Worm (Caenorhabditis elegans) whole organism, L4 larva: ENCODE data around the gene cyld-1.

Experiments
- F10B5.3 ChIP-seq: sonication (generic microtip); optimal IDR thresholded peaks from 2 replicates; lab custom pipeline; 2016; ENCODE audit warnings: mild to moderate bottlenecking, missing genetic modification characterization, missing compliant biosample characterization
- F26F4.8 ChIP-seq: fragments of 200-800 bp; sonication (Bioruptor generic); conservative IDR thresholded peaks from 2 replicates; pipeline ENCODE4 v1.3.6; 2022; ENCODE audit warnings: missing genetic modification characterization, missing compliant biosample characterization
- T26A8.4 ChIP-seq: fragments of 200-800 bp; sonication (Bioruptor generic); IDR thresholded peaks from 2 replicates; pipeline ENCODE4 v1.3.6; 2022; ENCODE audit warnings: missing genetic modification characterization, missing compliant biosample characterization
- Y5F2A.4 ChIP-seq: fragments of 200-800 bp; sonication (Bioruptor generic); optimal IDR thresholded peaks from 2 replicates; lab custom pipeline; 2018; ENCODE audit warnings: mild to moderate bottlenecking, missing genetic modification characterization, missing compliant biosample characterization
- ZK337.2 ChIP-seq: fragments of 200-800 bp; sonication (Bioruptor generic); IDR thresholded peaks from 2 replicates; pipeline ENCODE4 v1.3.6; 2022; ENCODE audit warnings: missing genetic modification reagents, missing genetic modification characterization, missing compliant biosample characterization
- ama-1 ChIP-seq: fragments of 150-350 bp; optimal IDR thresholded peaks from 2 replicates; lab custom pipeline; 2014; ENCODE audit warnings: inconsistent platforms, mixed read lengths
- arid-1 ChIP-seq: fragments of 200-800 bp; sonication (Bioruptor generic); conservative IDR thresholded peaks from 2 replicates; pipeline ENCODE4 v1.3.6; 2022; ENCODE audit warnings: missing genetic modification reagents, missing genetic modification characterization, missing compliant biosample characterization
- ceh-20 ChIP-seq: fragments of 200-800 bp; sonication (Bioruptor generic); IDR thresholded peaks from 2 replicates; pipeline ENCODE4 v1.3.6; 2022; ENCODE audit warnings: missing genetic modification reagents, missing genetic modification characterization, missing compliant biosample characterization
- ceh-32 ChIP-seq: sonication (generic microtip); optimal IDR thresholded peaks from 2 replicates; lab custom pipeline; 2016; ENCODE audit warnings: mild to moderate bottlenecking, missing genetic modification characterization, missing compliant biosample characterization; ENCODE audit not compliant: poor library complexity
- ceh-44 ChIP-seq: fragments of 200-800 bp; sonication (Bioruptor generic); IDR thresholded peaks from 2 replicates; pipeline ENCODE4 v1.3.6; 2022; ENCODE audit warnings: missing genetic modification reagents, missing genetic modification characterization, missing compliant biosample characterization
- ceh-62 ChIP-seq: sonication (generic microtip); optimal IDR thresholded peaks from 2 replicates; lab custom pipeline; 2017; ENCODE audit warnings: missing biosample characterization, missing genetic modification characterization
- ces-1 ChIP-seq: fragments of 150-350 bp; sonication (generic microtip); optimal IDR thresholded peaks from 4 replicates; lab custom pipeline; 2014; ENCODE audit warnings: missing biosample characterization, missing genetic modification reagents, missing genetic modification characterization
- cey-2 ChIP-seq: sonication (generic microtip); optimal IDR thresholded peaks from 3 replicates; lab custom pipeline; 2017; ENCODE audit warnings: missing genetic modification characterization, mild to moderate bottlenecking, missing compliant biosample characterization, antibody characterized with exemption, borderline replicate concordance; ENCODE audit not compliant: insufficient read depth
- ctbp-1 ChIP-seq: fragments of 200-800 bp; sonication (Bioruptor generic); IDR thresholded peaks from 2 replicates; pipeline ENCODE4 v1.3.6; 2022; ENCODE audit warnings: missing genetic modification reagents, missing genetic modification characterization, missing compliant biosample characterization
- daf-12 ChIP-seq: fragments of 150-350 bp; optimal IDR thresholded peaks from 2 replicates; lab custom pipeline; 2014; ENCODE audit warnings: missing biosample characterization, missing genetic modification reagents, missing genetic modification characterization
- daf-8 ChIP-seq: fragments of 200-800 bp; sonication (Bioruptor generic); IDR thresholded peaks from 2 replicates; pipeline ENCODE4 v1.3.6; 2022; ENCODE audit warnings: missing genetic modification characterization, missing compliant biosample characterization
- dmd-8 ChIP-seq: fragments of 200-800 bp; sonication (Bioruptor generic); IDR thresholded peaks from 2 replicates; pipeline ENCODE4 v1.3.6; 2022; ENCODE audit warnings: missing genetic modification characterization, missing compliant biosample characterization
- dmd-9 ChIP-seq: fragments of 200-800 bp; sonication (Bioruptor generic); IDR thresholded peaks from 2 replicates; pipeline ENCODE4 v1.3.6; 2022; ENCODE audit warnings: missing genetic modification reagents, missing genetic modification characterization, missing compliant biosample characterization
- duxl-1 ChIP-seq: sonication (generic microtip); optimal IDR thresholded peaks from 2 replicates; lab custom pipeline; 2016; ENCODE audit warnings: mild to moderate bottlenecking, missing genetic modification characterization, moderate library complexity, missing compliant biosample characterization; ENCODE audit not compliant: poor library complexity
- fkh-10 ChIP-seq: fragments of 150-350 bp; optimal IDR thresholded peaks from 2 replicates; lab custom pipeline; 2014; ENCODE audit warnings: missing biosample characterization, missing genetic modification reagents, missing genetic modification characterization
- fos-1 ChIP-seq: fragments of 150-350 bp; optimal IDR thresholded peaks from 2 replicates; lab custom pipeline; 2014; ENCODE audit warnings: missing biosample characterization, missing genetic modification characterization
- gei-8 ChIP-seq: fragments of 200-800 bp; sonication (Bioruptor generic); optimal IDR thresholded peaks from 2 replicates; lab custom pipeline; 2018; ENCODE audit warnings: mild to moderate bottlenecking, missing genetic modification characterization, missing compliant biosample characterization
- jun-1 ChIP-seq: fragments of 150-350 bp; optimal IDR thresholded peaks from 2 replicates; lab custom pipeline; 2014; ENCODE audit warnings: missing biosample characterization, missing genetic modification reagents, missing genetic modification characterization
- lin-38 ChIP-seq: fragments of 200-800 bp; sonication (Bioruptor generic); IDR thresholded peaks from 2 replicates; pipeline ENCODE4 v1.3.6; 2022; ENCODE audit warnings: missing genetic modification reagents, missing genetic modification characterization, missing compliant biosample characterization
- lin-39 ChIP-seq: fragments of 150-350 bp; optimal IDR thresholded peaks from 2 replicates; lab custom pipeline; 2014; ENCODE audit warnings: missing biosample characterization, missing genetic modification reagents, missing genetic modification characterization
- lir-3 ChIP-seq: sonication (generic microtip); optimal IDR thresholded peaks from 2 replicates; lab custom pipeline; 2016; ENCODE audit warnings: mild to moderate bottlenecking, missing genetic modification characterization, missing compliant biosample characterization
- lsy-2 ChIP-seq, 2 experiments: fragments of 150-350 bp in 1 of 2; sonication (generic microtip) in 1 of 2; optimal IDR thresholded peaks; 2 replicates each; lab custom pipeline; 2014 to 2017; ENCODE audit warnings: missing biosample characterization in 2 of 2, missing genetic modification characterization in 2 of 2
- madf-5 ChIP-seq, 2 experiments: fragments of 200-800 bp; sonication (Bioruptor generic); IDR thresholded peaks; 2 replicates each; pipeline ENCODE4 v1.3.6; 2022; ENCODE audit warnings: missing compliant biosample characterization in 2 of 2, missing genetic modification characterization in 2 of 2
- madf-9 ChIP-seq: fragments of 200-800 bp; sonication (Bioruptor generic); conservative IDR thresholded peaks from 2 replicates; pipeline ENCODE4 v1.3.6; 2022; ENCODE audit warnings: missing genetic modification reagents, missing genetic modification characterization, missing compliant biosample characterization
- mdl-1 ChIP-seq, 2 experiments: fragments of 150-350 bp in 1 of 2; sonication (generic microtip) in 1 of 2; optimal IDR thresholded peaks; 2 replicates each; lab custom pipeline; 2014 to 2017; ENCODE audit warnings: missing biosample characterization in 2 of 2, missing genetic modification characterization in 2 of 2
- mxl-3 ChIP-seq: fragments of 200-800 bp; sonication (Bioruptor generic); optimal IDR thresholded peaks from 2 replicates; lab custom pipeline; 2018; ENCODE audit warnings: mild to moderate bottlenecking, missing genetic modification characterization, missing compliant biosample characterization
- nhr-10 ChIP-seq: fragments of 150-350 bp; optimal IDR thresholded peaks from 2 replicates; lab custom pipeline; 2014; ENCODE audit warnings: missing biosample characterization, missing genetic modification characterization
- nhr-11 ChIP-seq: fragments of 150-350 bp; optimal IDR thresholded peaks from 2 replicates; lab custom pipeline; 2014; ENCODE audit warnings: missing biosample characterization, missing genetic modification characterization
- nhr-111 ChIP-seq: fragments of 200-800 bp; sonication (Bioruptor generic); optimal IDR thresholded peaks from 2 replicates; lab custom pipeline; 2018; ENCODE audit warnings: mild to moderate bottlenecking, missing genetic modification characterization, missing compliant biosample characterization
- nhr-237 ChIP-seq: sonication (generic microtip); optimal IDR thresholded peaks from 2 replicates; lab custom pipeline; 2017; ENCODE audit warnings: missing biosample characterization, missing genetic modification characterization
- nhr-48 ChIP-seq: sonication (generic microtip); optimal IDR thresholded peaks from 2 replicates; lab custom pipeline; 2016; ENCODE audit warnings: mild to moderate bottlenecking, missing genetic modification characterization, missing compliant biosample characterization
- nhr-6 ChIP-seq: fragments of 150-350 bp; optimal IDR thresholded peaks from 2 replicates; lab custom pipeline; 2014; ENCODE audit warnings: missing biosample characterization, missing genetic modification characterization
- nhr-76 ChIP-seq: fragments of 150-350 bp; optimal IDR thresholded peaks from 2 replicates; lab custom pipeline; 2014; ENCODE audit warnings: missing biosample characterization, missing genetic modification characterization
- nhr-77 ChIP-seq: fragments of 150-350 bp; optimal IDR thresholded peaks from 2 replicates; lab custom pipeline; 2014; ENCODE audit warnings: missing biosample characterization, missing genetic modification characterization
- pha-4 ChIP-seq, 2 experiments: fragments of 150-350 bp in 1 of 2; fragments of 200-800 bp in 1 of 2; sonication (Bioruptor generic) in 1 of 2; IDR thresholded peaks in 1 of 2; optimal IDR thresholded peaks in 1 of 2; 2 replicates each; pipeline versions ENCODE4 v1.3.6 to Lab custom; 2014 to 2022; ENCODE audit warnings: missing genetic modification characterization in 2 of 2, missing genetic modification reagents in 2 of 2, missing biosample characterization in 1 of 2, missing compliant biosample characterization in 1 of 2
- pqm-1 ChIP-seq: sonication (generic microtip); optimal IDR thresholded peaks from 2 replicates; lab custom pipeline; 2017; ENCODE audit warnings: missing biosample characterization, missing genetic modification characterization
- rbr-2 ChIP-seq: sonication (generic microtip); optimal IDR thresholded peaks from 2 replicates; lab custom pipeline; 2016; ENCODE audit warnings: missing genotype, missing genetic modification characterization, missing compliant biosample characterization
- snpc-1.2 ChIP-seq: fragments of 200-800 bp; sonication (Bioruptor generic); IDR thresholded peaks from 2 replicates; pipeline ENCODE4 v1.3.6; 2022; ENCODE audit warnings: missing genetic modification reagents, missing genetic modification characterization, missing compliant biosample characterization
- snpc-4 ChIP-seq: fragments of 150-350 bp; optimal IDR thresholded peaks from 2 replicates; lab custom pipeline; 2014; ENCODE audit warnings: missing biosample characterization, missing genetic modification characterization
- spr-3 ChIP-seq: fragments of 200-800 bp; sonication (Bioruptor generic); optimal IDR thresholded peaks from 2 replicates; lab custom pipeline; 2018; ENCODE audit warnings: mild to moderate bottlenecking, missing genetic modification characterization, missing compliant biosample characterization
- unc-39 ChIP-seq: sonication (generic microtip); optimal IDR thresholded peaks from 2 replicates; lab custom pipeline; 2017; ENCODE audit warnings: missing biosample characterization, missing genetic modification characterization
- unc-62 ChIP-seq, 3 experiments: fragments of 150-350 bp in 1 of 3; sonication (generic microtip); optimal IDR thresholded peaks in 2 of 3; peaks in 1 of 3; 1 replicate in 1 of 3; 2 replicates in 2 of 3; lab custom pipeline; 2014 to 2017; ENCODE audit warnings: missing biosample characterization in 3 of 3, missing genetic modification characterization in 3 of 3, missing genetic modification reagents in 3 of 3, missing genotype in 1 of 3
- vab-7 ChIP-seq: fragments of 200-800 bp; sonication (Bioruptor generic); IDR thresholded peaks from 2 replicates; pipeline ENCODE4 v1.3.6; 2022; ENCODE audit warnings: missing genetic modification reagents, missing genetic modification characterization, missing compliant biosample characterization
- zip-11 ChIP-seq: fragments of 200-800 bp; sonication (Bioruptor generic); IDR thresholded peaks from 2 replicates; pipeline ENCODE4 v1.3.6; 2022; ENCODE audit warnings: missing genetic modification characterization, missing compliant biosample characterization
- ztf-11 ChIP-seq: fragments of 150-350 bp; optimal IDR thresholded peaks from 2 replicates; lab custom pipeline; 2014; ENCODE audit warnings: missing biosample characterization, missing genetic modification characterization

The cyld-1 gene

ce11 chrIII:9867780-9868503, 42.5 kb downstream of the cyld-1 start, which contains the start of gene dhhc-4:
Gene dhhc-4 (minus strand): TSS chrIII:9867792.
- peak; percentile 94 for TF ChIP-seq ZK337.2 (GFP tag; lab: Robert Waterston, UW)
- TF ChIP-seq pqm-1 = peak; percentile 5
- no peak for TF ChIP-seq arid-1 (GFP tag; lab: Robert Waterston, UW)
- peak; percentile 39 for TF ChIP-seq duxl-1 (tag; lab: Kevin White, UChicago)
- no peak for TF ChIP-seq F26F4.8 (GFP tag; lab: Robert Waterston, UW)
- TF ChIP-seq nhr-6 (tag; lab: Kevin White, UChicago) = peak; percentile 71
- no peak for TF ChIP-seq mdl-1 (tag; optimal IDR thresholded peaks at IDR 0.05; lab: Kevin White, UChicago)
- no peak for TF ChIP-seq daf-8
- no peak for TF ChIP-seq nhr-11 (tag; lab: Kevin White, UChicago)
- no peak for TF ChIP-seq ama-1 (lab: Kevin White, UChicago)
- peak in 1 of 2 experiments; percentile 71 for TF ChIP-seq lsy-2 (tag; optimal IDR thresholded peaks at IDR 0.05; lab: Kevin White, UChicago)
- TF ChIP-seq nhr-48 (tag; lab: Kevin White, UChicago) = no peak
- TF ChIP-seq ztf-11 (tag; lab: Kevin White, UChicago) = no peak
- peak in 1 of 2 experiments; percentile 59 for TF ChIP-seq unc-62 (GFP tag; optimal IDR thresholded peaks at IDR 0.05 in 1 of 2; lab: Kevin White, UChicago)
- no peak for TF ChIP-seq unc-62 (tag; optimal IDR thresholded peaks at IDR 0.05; lab: Kevin White, UChicago)
- TF ChIP-seq spr-3 (GFP tag; lab: Kevin White, UChicago) = no peak
- TF ChIP-seq gei-8 (GFP tag; lab: Kevin White, UChicago) = no peak
- TF ChIP-seq nhr-10 (tag; lab: Kevin White, UChicago) = no peak
- TF ChIP-seq madf-5 (GFP tag; IDR thresholded peaks at IDR 0.05; lab: Robert Waterston, UW) = no peak; a peak in 1 of 4 replicates
- TF ChIP-seq ceh-44 = no peak
- peak; percentile 79 for TF ChIP-seq dmd-9 (GFP tag; lab: Robert Waterston, UW)
- no peak for TF ChIP-seq dmd-8 (GFP tag; lab: Robert Waterston, UW)
- TF ChIP-seq ctbp-1 (GFP tag; lab: Robert Waterston, UW) = no peak
- TF ChIP-seq mxl-3 (GFP tag; lab: Kevin White, UChicago) = no peak
- TF ChIP-seq rbr-2 (tag; lab: Kevin White, UChicago) = peak; percentile 51
- no peak for TF ChIP-seq cey-2 (tag; lab: Kevin White, UChicago)
- TF ChIP-seq snpc-4 = no peak
- no peak for TF ChIP-seq lir-3 (tag; lab: Kevin White, UChicago)
- TF ChIP-seq lin-38 (GFP tag; lab: Robert Waterston, UW) = no peak; the same call in none of the 2 replicates
- peak; percentile 5 for TF ChIP-seq F10B5.3 (tag; lab: Kevin White, UChicago)
- no peak for TF ChIP-seq fos-1 (tag; lab: Kevin White, UChicago)
- no peak for TF ChIP-seq ces-1 (GFP tag; lab: Kevin White, UChicago)
- peak; percentile 19 for TF ChIP-seq ceh-32
- no peak for TF ChIP-seq vab-7
- TF ChIP-seq ceh-20 (GFP tag; lab: Robert Waterston, UW) = no peak
- TF ChIP-seq nhr-111 (GFP tag; lab: Kevin White, UChicago) = no peak
- no peak for TF ChIP-seq nhr-76
- TF ChIP-seq jun-1 (tag; lab: Kevin White, UChicago) = no peak
- no peak for TF ChIP-seq unc-39
- TF ChIP-seq pha-4 (GFP tag; IDR thresholded peaks at IDR 0.05; lab: Robert Waterston, UW) = no peak
- TF ChIP-seq pha-4 (tag; optimal IDR thresholded peaks at IDR 0.05; lab: Kevin White, UChicago) = no peak
- no peak for TF ChIP-seq snpc-1.2 (GFP tag; lab: Robert Waterston, UW)
- TF ChIP-seq daf-12 (tag; lab: Kevin White, UChicago) = no peak
- no peak for TF ChIP-seq Y5F2A.4 (GFP tag; lab: Kevin White, UChicago)
- no peak for TF ChIP-seq T26A8.4
- TF ChIP-seq zip-11 (GFP tag; lab: Robert Waterston, UW) = no peak
- TF ChIP-seq fkh-10 (GFP tag; lab: Kevin White, UChicago) = no peak
- TF ChIP-seq nhr-77 (tag; lab: Kevin White, UChicago) = no peak
- no peak; the same call in 1 of the 2 replicates for TF ChIP-seq madf-9 (GFP tag; lab: Robert Waterston, UW)
- TF ChIP-seq lin-39 (tag; lab: Kevin White, UChicago) = no peak
- no peak for TF ChIP-seq ceh-62 (tag; lab: Kevin White, UChicago)
- no peak for TF ChIP-seq nhr-237 (tag; lab: Kevin White, UChicago)
